Worm (Caenorhabditis elegans) whole organism, early embryonic: ENCODE measurements around the gene skr-20.

Experiments
- B0310.2 ChIP-seq: sonication (generic microtip); optimal IDR thresholded peaks from 2 replicates; lab custom pipeline; 2016; ENCODE audit warnings: mild to moderate bottlenecking, missing genetic modification characterization, missing compliant biosample characterization
- F13C5.2 ChIP-seq: sonication (generic microtip); optimal IDR thresholded peaks from 2 replicates; lab custom pipeline; 2017; ENCODE audit warnings: mild to moderate bottlenecking, missing genetic modification characterization, inconsistent platforms, missing compliant biosample characterization
- aly-1 ChIP-seq: sonication (generic microtip); optimal IDR thresholded peaks from 2 replicates; lab custom pipeline; 2016; ENCODE audit warnings: missing genetic modification characterization, missing compliant biosample characterization
- ama-1 ChIP-seq: fragments of 150-350 bp; optimal IDR thresholded peaks from 2 replicates; lab custom pipeline; 2014
- ceh-13 ChIP-seq: fragments of 200-800 bp; sonication (Bioruptor generic); optimal IDR thresholded peaks from 2 replicates; lab custom pipeline; 2018; ENCODE audit warnings: mild to moderate bottlenecking, missing genetic modification characterization, missing compliant biosample characterization
- ceh-36 ChIP-seq: sonication (generic microtip); optimal IDR thresholded peaks from 2 replicates; lab custom pipeline; 2016; ENCODE audit warnings: missing genetic modification characterization, inconsistent platforms, missing compliant biosample characterization
- ets-7 ChIP-seq: sonication (generic microtip); optimal IDR thresholded peaks from 2 replicates; lab custom pipeline; 2016; ENCODE audit warnings: missing genotype, missing genetic modification characterization, missing compliant biosample characterization
- flt-1 ChIP-seq: fragments of 200-800 bp; sonication (Bioruptor generic); IDR thresholded peaks from 2 replicates; pipeline ENCODE4 v1.3.6; 2022; ENCODE audit warnings: missing genetic modification characterization, missing compliant biosample characterization
- hmbx-1 ChIP-seq: sonication (generic microtip); optimal IDR thresholded peaks from 2 replicates; lab custom pipeline; 2016; ENCODE audit warnings: mild to moderate bottlenecking, missing genetic modification characterization, missing compliant biosample characterization
- hmg-4 ChIP-seq: fragments of 200-800 bp; sonication (Bioruptor generic); optimal IDR thresholded peaks from 2 replicates; lab custom pipeline; 2018; ENCODE audit warnings: mild to moderate bottlenecking, missing genetic modification characterization, missing compliant biosample characterization
- hnd-1 ChIP-seq: sonication (generic microtip); optimal IDR thresholded peaks from 2 replicates; lab custom pipeline; 2016; ENCODE audit warnings: missing genetic modification characterization, missing compliant biosample characterization
- pes-1 ChIP-seq: fragments of 200-800 bp; sonication (Bioruptor generic); IDR thresholded peaks from 2 replicates; pipeline ENCODE4 v1.3.6; 2022; ENCODE audit warnings: missing genetic modification reagents, missing genetic modification characterization, missing compliant biosample characterization
- scrt-1 ChIP-seq: fragments of 200-800 bp; sonication (Bioruptor generic); IDR thresholded peaks from 2 replicates; pipeline ENCODE4 v1.3.6; 2022; ENCODE audit warnings: missing genetic modification characterization, missing compliant biosample characterization
- sea-1 ChIP-seq: fragments of 200-800 bp; sonication (Bioruptor generic); conservative IDR thresholded peaks from 2 replicates; pipeline ENCODE4 v1.3.6; 2022; ENCODE audit warnings: missing genetic modification characterization, missing compliant biosample characterization
- tbx-11 ChIP-seq: fragments of 200-800 bp; sonication (Bioruptor generic); IDR thresholded peaks from 2 replicates; pipeline ENCODE4 v1.3.6; 2022; ENCODE audit warnings: missing genetic modification characterization, missing compliant biosample characterization
- tbx-37 ChIP-seq: fragments of 200-800 bp; sonication (Bioruptor generic); conservative IDR thresholded peaks from 2 replicates; pipeline ENCODE4 v1.3.6; 2022; ENCODE audit warnings: missing genetic modification reagents, missing genetic modification characterization, missing compliant biosample characterization
- tra-4 ChIP-seq: sonication (generic microtip); optimal IDR thresholded peaks from 2 replicates; lab custom pipeline; 2017; ENCODE audit warnings: missing genetic modification characterization, missing compliant biosample characterization

The skr-20 gene

ce11 chrX:13226614-13227096 lies 3.3 kb upstream of the skr-20 start, which contains the start of gene skr-21:
Gene skr-21, minus strand, starts transcription at chrX:13226664.
- no peak for TF ChIP-seq ceh-13 (GFP tag; lab: Kevin White, UChicago)
- TF ChIP-seq B0310.2 (tag; lab: Kevin White, UChicago), result no peak
- 0 out of 2 replicates have a peak, but pooled peaks have one; percentile 27 for TF ChIP-seq sea-1
- TF ChIP-seq tbx-11 (GFP tag; lab: Robert Waterston, UW), result no peak
- TF ChIP-seq ama-1 (lab: Kevin White, UChicago), result no peak
- TF ChIP-seq pes-1 (GFP tag; lab: Robert Waterston, UW), result no peak
- no peak for TF ChIP-seq flt-1 (GFP tag; lab: Robert Waterston, UW)
- TF ChIP-seq hmbx-1 (tag; lab: Kevin White, UChicago), result no peak
- no peak for TF ChIP-seq ceh-36 (tag; lab: Kevin White, UChicago)
- no peak for TF ChIP-seq ets-7 (tag; lab: Kevin White, UChicago)
- TF ChIP-seq tra-4 (tag; lab: Kevin White, UChicago), result no peak
- TF ChIP-seq hmg-4 (GFP tag; lab: Kevin White, UChicago), result no peak
- no peak for TF ChIP-seq hnd-1 (tag; lab: Kevin White, UChicago)
- no peak for TF ChIP-seq F13C5.2
- peak; percentile 28 for TF ChIP-seq aly-1 (tag; lab: Kevin White, UChicago)
- TF ChIP-seq scrt-1 (GFP tag; lab: Robert Waterston, UW), result no peak
- no peak for TF ChIP-seq tbx-37 (GFP tag; lab: Robert Waterston, UW)

ce11 chrX:13225111-13225905 lies 2.0 kb upstream of the skr-20 start:
- peak; percentile 5 for TF ChIP-seq ceh-36 (tag; lab: Kevin White, UChicago)
- TF ChIP-seq B0310.2 (tag; lab: Kevin White, UChicago), result no peak

ce11 chrX:13224608-13225007 lies 1.3 kb upstream of the skr-20 start, which contains the start of gene skr-19:
Gene skr-19, minus strand, starts transcription at chrX:13224708.
- TF ChIP-seq hnd-1 (tag; lab: Kevin White, UChicago), result no peak
- no peak for TF ChIP-seq tbx-37 (GFP tag; lab: Robert Waterston, UW)
- TF ChIP-seq flt-1 (GFP tag; lab: Robert Waterston, UW), result no peak
- no peak for TF ChIP-seq tbx-11 (GFP tag; lab: Robert Waterston, UW)
- no peak for TF ChIP-seq pes-1 (GFP tag; lab: Robert Waterston, UW)
- TF ChIP-seq sea-1, result no peak
- TF ChIP-seq F13C5.2, result no peak
- TF ChIP-seq ceh-36 (tag; lab: Kevin White, UChicago), result no peak
- no peak for TF ChIP-seq hmg-4 (GFP tag; lab: Kevin White, UChicago)
- no peak for TF ChIP-seq tra-4 (tag; lab: Kevin White, UChicago)

ce11 chrX:13221357-13221756 lies 2.0 kb downstream of the skr-20 start, which contains the start of gene asp-4:
Gene asp-4, minus strand, starts transcription at chrX:13221462.
- no peak for TF ChIP-seq flt-1 (GFP tag; lab: Robert Waterston, UW)
- TF ChIP-seq pes-1 (GFP tag; lab: Robert Waterston, UW), result no peak
- no peak for TF ChIP-seq B0310.2 (tag; lab: Kevin White, UChicago)
- TF ChIP-seq sea-1, result no peak
- TF ChIP-seq tbx-11 (GFP tag; lab: Robert Waterston, UW), result no peak
- no peak for TF ChIP-seq hnd-1 (tag; lab: Kevin White, UChicago)
- TF ChIP-seq ama-1 (lab: Kevin White, UChicago), result no peak
- TF ChIP-seq tbx-37 (GFP tag; lab: Robert Waterston, UW), result no peak
- no peak for TF ChIP-seq F13C5.2
- no peak for TF ChIP-seq scrt-1 (GFP tag; lab: Robert Waterston, UW)
- no peak for TF ChIP-seq hmg-4 (GFP tag; lab: Kevin White, UChicago)
- no peak for TF ChIP-seq tra-4 (tag; lab: Kevin White, UChicago)
- no peak for TF ChIP-seq hmbx-1 (tag; lab: Kevin White, UChicago)

- TF ChIP-seq B0310.2 (tag; lab: Kevin White, UChicago) (no peak), hnd-1 (tag; lab: Kevin White, UChicago) (no peak), tbx-37 (GFP tag; lab: Robert Waterston, UW) (no peak), hmbx-1 (tag; lab: Kevin White, UChicago) (no peak), ets-7 (tag; lab: Kevin White, UChicago) (no peak), aly-1 (tag; lab: Kevin White, UChicago) (no peak), ama-1 (lab: Kevin White, UChicago) (no peak), F13C5.2 (no peak)
Measured at ce11 chrX:13220609-13221008, 2.7 kb downstream of the skr-20 start.

- TF ChIP-seq flt-1 (GFP tag; lab: Robert Waterston, UW) (no peak), scrt-1 (GFP tag; lab: Robert Waterston, UW) (no peak), tbx-37 (GFP tag; lab: Robert Waterston, UW) (no peak), hmbx-1 (tag; lab: Kevin White, UChicago) (no peak), F13C5.2 (no peak), pes-1 (GFP tag; lab: Robert Waterston, UW) (no peak), tbx-11 (GFP tag; lab: Robert Waterston, UW) (no peak), hnd-1 (tag; lab: Kevin White, UChicago) (no peak), ceh-13 (GFP tag; lab: Kevin White, UChicago) (no peak), B0310.2 (tag; lab: Kevin White, UChicago) (no peak), sea-1 (no peak), ceh-36 (tag; lab: Kevin White, UChicago) (no peak), ets-7 (tag; lab: Kevin White, UChicago) (no peak), ama-1 (lab: Kevin White, UChicago) (no peak), aly-1 (tag; lab: Kevin White, UChicago) (no peak), hmg-4 (GFP tag; lab: Kevin White, UChicago) (no peak), tra-4 (tag; lab: Kevin White, UChicago) (no peak)
Measured at ce11 chrX:13217940-13218339, 5.4 kb downstream of the skr-20 start.
